Fruit fly (Drosophila melanogaster) S2 (cell line): ENCODE results near the gene CG1628.

ENCODE experiments used
- CG8478 ChIP-seq: fragments of >200 bp; optimal IDR thresholded peaks from 2 replicates; lab custom pipeline; 2018
- CTCF ChIP-seq, 2 experiments: fragments of >200 bp; optimal IDR thresholded peaks; 2 replicates each; lab custom pipeline; 2018

The CG1628 gene

dm6 chrX:10600254-10600916 lies 2.1 kb downstream of the CG1628 start:
- TF ChIP-seq CTCF (optimal IDR thresholded peaks at IDR 0.05; lab: Kevin White, UChicago) = no peak
- no peak for TF ChIP-seq CG8478 (lab: Kevin White, UChicago)

DNA sequence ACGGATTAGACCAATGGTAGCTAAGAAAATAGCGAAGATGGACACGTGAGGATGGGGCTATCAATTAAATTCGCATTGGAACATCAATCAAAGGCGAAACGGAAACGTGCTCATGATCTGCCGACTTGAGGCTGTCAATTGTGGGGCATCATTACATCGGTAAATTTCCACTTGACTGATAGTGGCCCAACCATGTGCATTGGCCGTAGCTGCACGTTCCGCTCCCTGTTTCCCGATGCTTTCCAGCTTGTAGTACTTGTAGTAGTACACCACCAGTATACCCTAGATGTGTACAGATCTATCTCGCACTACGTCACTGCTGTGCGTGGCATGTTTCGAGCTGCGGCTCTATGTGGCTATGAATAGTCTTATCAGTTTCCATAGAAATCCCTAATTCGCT lies 3.2 kb downstream of the CG1628 start:
- TF ChIP-seq CG8478 (lab: Kevin White, UChicago) (no peak), CTCF (optimal IDR thresholded peaks at IDR 0.05; lab: Kevin White, UChicago) (no peak)

- TF ChIP-seq CTCF (optimal IDR thresholded peaks at IDR 0.05; lab: Kevin White, UChicago) = no peak
- TF ChIP-seq CG8478 (lab: Kevin White, UChicago) = no peak
These were observed 6.7 kb downstream of the CG1628 start, which contains the start of the genes Hmr and CG2124 for dm6 chrX:10595813-10596212. Hmr (minus strand) TSS chrX:10595855. CG2124 (plus strand) TSS chrX:10596122.

DNA sequence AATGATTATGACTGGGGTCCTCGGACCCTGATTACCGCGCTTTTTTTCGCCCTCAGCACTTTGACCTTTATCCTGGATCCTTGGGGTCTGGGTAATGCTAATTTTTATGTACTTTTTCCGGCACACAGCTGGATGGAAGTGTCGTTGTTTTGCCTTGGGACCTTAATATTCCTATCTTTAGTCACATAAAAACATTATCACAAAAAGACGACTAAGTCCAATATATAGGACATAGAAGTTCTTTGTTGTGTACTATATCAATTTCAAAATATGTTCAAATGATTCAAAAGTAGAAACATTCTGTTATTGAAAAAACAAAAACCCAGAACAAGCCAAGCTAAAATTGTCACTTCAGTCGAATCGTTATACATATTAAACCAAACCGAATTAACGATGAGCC lies 13.7 kb downstream of the CG1628 start, which contains the start of gene Rab9D:
TSS of gene Rab9D (plus strand) at position 301 of the 400 bp plus-strand sequence.
- TF ChIP-seq CTCF (optimal IDR thresholded peaks at IDR 0.05; lab: Kevin White, UChicago) (no peak), CG8478 (lab: Kevin White, UChicago) (no peak)

- TF ChIP-seq CG8478 (lab: Kevin White, UChicago) (no peak), CTCF (optimal IDR thresholded peaks at IDR 0.05; lab: Kevin White, UChicago) (no peak)
These were observed 15.1 kb downstream of the CG1628 start for dm6 chrX:10587445-10587844.

DNA sequence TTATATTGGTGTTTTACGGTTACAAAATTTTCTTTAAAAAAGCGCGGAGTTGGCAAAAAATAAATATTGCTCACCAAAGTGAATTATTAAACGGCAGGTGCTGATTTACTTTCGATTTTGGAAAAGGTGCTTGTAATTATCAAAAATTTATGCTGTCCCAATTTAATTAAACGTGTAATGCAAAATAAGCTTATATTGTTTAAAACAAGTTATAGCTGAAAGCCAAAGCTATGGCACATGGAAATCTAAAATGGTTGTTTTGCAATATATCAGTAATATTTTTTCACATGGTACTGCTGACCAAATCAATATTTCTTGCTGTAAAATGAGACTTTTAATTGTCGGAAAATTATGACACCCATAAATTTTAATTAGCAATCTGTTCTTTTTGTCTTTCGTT lies 16.3 kb downstream of the CG1628 start:
- no peak for TF ChIP-seq CTCF (optimal IDR thresholded peaks at IDR 0.05; lab: Kevin White, UChicago)

DNA sequence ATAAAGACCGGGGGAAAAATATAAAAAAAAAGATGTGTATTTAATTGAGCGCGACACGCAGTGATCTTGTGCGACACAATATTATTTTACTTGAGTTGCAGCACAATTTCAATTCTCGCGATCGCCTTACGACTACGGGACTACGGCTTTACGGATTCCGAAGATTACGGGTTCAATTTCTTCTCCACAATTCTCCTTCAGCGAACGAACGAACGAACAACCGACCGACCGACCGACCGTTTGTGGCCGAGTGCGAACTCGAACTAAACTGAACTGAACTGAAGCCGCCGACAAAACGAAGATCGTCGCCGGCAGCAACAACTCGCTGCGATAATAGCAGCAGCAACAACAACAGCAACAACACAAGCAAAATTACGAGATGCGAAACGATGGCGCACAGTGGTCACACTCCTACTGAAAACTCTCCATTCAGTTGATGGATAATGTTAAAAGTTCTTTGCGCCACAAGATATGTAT lies 17.3 kb downstream of the CG1628 start, which contains the start of gene spri:
TSS of gene spri (minus strand) at position 265 of the 477 bp plus-strand sequence.
- TF ChIP-seq CG8478 (lab: Kevin White, UChicago) (no peak), CTCF (optimal IDR thresholded peaks at IDR 0.05; lab: Kevin White, UChicago) (no peak)

DNA sequence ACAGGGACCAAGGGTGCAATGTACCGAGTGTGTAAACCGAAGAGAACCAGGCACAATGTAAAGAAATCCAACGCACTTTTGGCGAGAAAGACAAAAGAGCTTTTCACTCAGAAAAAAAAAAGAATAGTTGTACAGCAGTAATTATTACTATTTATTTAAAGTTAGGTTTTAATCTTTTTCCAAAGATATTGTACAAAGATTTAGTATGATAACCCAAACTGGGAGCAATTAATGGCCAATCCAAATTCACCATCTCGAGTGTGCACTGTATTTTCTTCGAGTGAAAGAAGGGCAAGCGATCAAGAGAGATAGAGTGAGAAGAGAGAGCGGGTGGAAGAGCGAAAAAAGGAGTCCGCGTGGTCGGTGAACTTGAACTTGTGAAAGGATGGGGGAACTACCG lies 18.1 kb downstream of the CG1628 start:
- TF ChIP-seq CG8478 (lab: Kevin White, UChicago) (no peak), CTCF (optimal IDR thresholded peaks at IDR 0.05; lab: Kevin White, UChicago) (no peak)

DNA sequence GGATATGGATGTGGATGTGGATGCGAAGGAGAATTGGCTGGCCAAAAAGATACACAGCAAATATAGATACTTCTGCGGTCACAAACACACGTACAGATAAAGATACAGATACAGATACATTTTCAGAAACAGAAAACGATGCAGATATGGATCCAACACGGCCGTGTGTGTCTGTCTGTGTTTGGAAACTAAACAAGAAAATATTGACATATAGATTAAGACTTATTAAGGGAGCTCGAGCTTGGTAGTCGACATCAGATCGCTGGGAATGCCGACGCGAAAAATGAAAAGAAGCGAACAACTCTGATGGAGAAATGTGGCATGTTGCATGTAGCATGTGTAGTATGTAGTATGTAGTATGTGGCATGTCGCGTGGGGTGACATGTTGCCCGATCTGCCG lies 20.4 kb downstream of the CG1628 start:
- TF ChIP-seq CTCF (optimal IDR thresholded peaks at IDR 0.05; lab: Kevin White, UChicago) = no peak
- no peak for TF ChIP-seq CG8478 (lab: Kevin White, UChicago)

- TF ChIP-seq CG8478 (lab: Kevin White, UChicago) (no peak), CTCF (optimal IDR thresholded peaks at IDR 0.05; lab: Kevin White, UChicago) (no peak)
These were observed 21.0 kb downstream of the CG1628 start for dm6 chrX:10581476-10581875.

dm6 chrX:10580459-10581103 lies 21.9 kb downstream of the CG1628 start:
- no peak for TF ChIP-seq CTCF (optimal IDR thresholded peaks at IDR 0.05; lab: Kevin White, UChicago)
- no peak for TF ChIP-seq CG8478 (lab: Kevin White, UChicago)

DNA sequence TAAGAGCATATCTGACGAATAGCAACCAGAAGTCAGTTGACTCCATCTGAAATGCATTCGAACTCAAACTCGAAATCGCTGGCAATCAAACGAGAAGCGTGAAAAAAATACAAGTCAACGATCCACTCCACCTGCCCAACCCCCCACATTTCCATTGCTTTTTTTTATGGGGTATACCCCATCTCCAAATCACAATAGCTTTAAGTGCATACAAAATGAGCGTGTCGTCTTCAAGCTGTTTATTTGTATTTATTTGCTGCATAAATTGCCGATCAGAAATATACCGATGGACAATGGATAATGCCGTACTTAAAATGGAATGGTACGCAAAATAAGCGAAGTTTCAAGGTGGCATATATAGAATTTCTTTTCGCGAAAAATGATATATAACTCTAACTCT lies 22.9 kb downstream of the CG1628 start:
- TF ChIP-seq CTCF (optimal IDR thresholded peaks at IDR 0.05; lab: Kevin White, UChicago) (no peak), CG8478 (lab: Kevin White, UChicago) (no peak)

- TF ChIP-seq CG8478 (lab: Kevin White, UChicago) (no peak), CTCF (optimal IDR thresholded peaks at IDR 0.05; lab: Kevin White, UChicago) (no peak)
These were observed 24.7 kb downstream of the CG1628 start for dm6 chrX:10577773-10578172.

dm6 chrX:10576993-10577392 lies 25.5 kb downstream of the CG1628 start:
- TF ChIP-seq CTCF (optimal IDR thresholded peaks at IDR 0.05; lab: Kevin White, UChicago) = no peak

- no peak for TF ChIP-seq CG8478 (lab: Kevin White, UChicago)
- no peak for TF ChIP-seq CTCF (optimal IDR thresholded peaks at IDR 0.05; lab: Kevin White, UChicago)
These were observed 29.0 kb downstream of the CG1628 start for dm6 chrX:10573554-10573953.
